Worm (Caenorhabditis elegans): ENCODE results near the gene ZC155.4.
"Not testable (repeated sequence)": the region's sequence is repeated elsewhere in the genome, so short reads cannot be mapped to it uniquely, and the experiment has no call there.

The ZC155.4 gene

DNA sequence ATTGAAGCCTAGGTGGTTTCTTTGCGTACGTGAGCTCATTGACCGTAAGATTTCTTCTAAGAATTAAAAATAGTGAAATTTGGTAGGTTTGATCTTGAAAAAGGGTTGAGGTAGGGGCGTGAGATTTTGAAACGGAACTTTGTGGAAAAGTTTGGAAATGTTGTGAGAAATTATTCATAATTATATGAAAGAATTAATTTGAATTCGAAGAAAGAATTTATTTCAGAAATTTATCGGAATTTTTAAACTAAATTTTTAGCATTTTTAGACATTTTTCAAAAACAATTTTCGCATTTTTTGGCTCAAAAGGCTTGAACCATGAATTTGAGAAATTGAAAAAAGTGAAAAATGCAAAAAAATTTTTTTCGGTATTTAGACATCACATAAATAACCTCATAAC is 1.1 kb downstream of the ZC155.4 start:
- TF ChIP-seq ZK546.5 (tag; optimal IDR thresholded peaks at IDR 0.05) (no peak), unc-62 (GFP tag; optimal IDR thresholded peaks at IDR 0.05 in 1 of 2) (peak in 1 of 2 experiments; percentile 90), unc-62 (tag; optimal IDR thresholded peaks at IDR 0.05) (no peak)

DNA sequence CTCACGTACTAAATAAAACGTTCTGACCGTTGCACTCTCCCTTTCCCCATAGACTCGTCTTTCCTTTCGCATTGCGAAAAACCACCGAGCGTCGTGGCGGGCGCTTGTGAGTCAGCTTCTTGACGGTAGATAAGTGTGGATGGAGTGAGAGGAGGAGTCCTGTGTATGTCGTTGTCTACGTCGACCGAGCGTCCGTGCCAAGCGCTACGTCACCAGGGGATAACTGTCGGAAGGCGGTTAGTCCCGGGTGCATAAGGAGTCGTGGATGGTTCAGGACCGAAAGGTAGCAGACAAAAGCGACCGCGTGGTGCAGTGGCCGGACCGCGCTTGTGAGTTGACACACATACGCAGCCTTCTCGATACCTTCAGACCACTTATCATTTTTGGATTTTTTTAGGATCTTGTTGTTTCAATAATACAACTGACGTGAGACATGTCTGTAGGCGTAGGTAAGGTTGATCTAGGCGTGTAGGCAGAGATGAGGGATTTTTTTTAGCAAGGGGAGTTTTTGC is 4.1 kb downstream of the ZC155.4 start:
- 0 out of 2 replicates have a peak, but pooled peaks have one; percentile 68 for TF ChIP-seq zip-11 (GFP tag; IDR thresholded peaks at IDR 0.05)
- 0 out of 2 replicates have a peak, but pooled peaks have one; percentile 61 for TF ChIP-seq F26F4.8 (GFP tag; conservative IDR thresholded peaks at IDR 0.05)
- TF ChIP-seq daf-16 (GFP tag; optimal IDR thresholded peaks at IDR 0.05): peak; percentile 57 to 83
- not testable (repeated sequence) for TF ChIP-seq daf-16, pha-4 (tag; optimal IDR thresholded peaks at IDR 0.05)
- peak; percentile 86 for TF ChIP-seq mxl-3 (GFP tag; optimal IDR thresholded peaks at IDR 0.05)
- 0 out of 2 replicates have a peak, but pooled peaks have one; percentile 8 for TF ChIP-seq dmd-9 (GFP tag; IDR thresholded peaks at IDR 0.05)
- peak; percentile 47; the same call in 1 of the 2 replicates for TF ChIP-seq ZK337.2 (GFP tag; IDR thresholded peaks at IDR 0.05)
- TF ChIP-seq duxl-1 (tag; optimal IDR thresholded peaks at IDR 0.05; ENCODE audit: poor library complexity): peak; percentile 51
- 0 out of 2 replicates have a peak, but pooled peaks have one; percentile 49 for TF ChIP-seq D1046.2 (GFP tag; IDR thresholded peaks at IDR 0.05)
- TF ChIP-seq ceh-44 (GFP tag; IDR thresholded peaks at IDR 0.05): peak; percentile 6; the same call in 1 of the 2 replicates
- TF ChIP-seq pha-4 (GFP tag; IDR thresholded peaks at IDR 0.05): peak; percentile 82
- TF ChIP-seq set-16 (GFP tag; IDR thresholded peaks at IDR 0.05): peak; percentile 85
- TF ChIP-seq T20F7.1 (GFP tag; optimal IDR thresholded peaks at IDR 0.05): peak; percentile 52
- TF ChIP-seq gei-8 (GFP tag; optimal IDR thresholded peaks at IDR 0.05): peak; percentile 37
- TF ChIP-seq dve-1 (tag; optimal IDR thresholded peaks at IDR 0.05; ENCODE audit: insufficient read depth): peak; percentile 70
- peak; percentile 84 for TF ChIP-seq ctbp-1 (GFP tag; IDR thresholded peaks at IDR 0.05)
- peak; percentile 76 for TF ChIP-seq mep-1 (tag; optimal IDR thresholded peaks at IDR 0.05)
- TF ChIP-seq lin-29 (GFP tag; IDR thresholded peaks at IDR 0.05): peak; percentile 53; the same call in 1 of the 2 replicates
- TF ChIP-seq php-3 (GFP tag; IDR thresholded peaks at IDR 0.05): peak; percentile 76
- TF ChIP-seq nhr-6 (tag; optimal IDR thresholded peaks at IDR 0.05): peak; percentile 29
- TF ChIP-seq lir-3 (tag; optimal IDR thresholded peaks at IDR 0.05): peak; percentile 43
- TF ChIP-seq nhr-48 (tag; optimal IDR thresholded peaks at IDR 0.05): peak; percentile 77
- peak; percentile 68 for TF ChIP-seq dmd-8 (GFP tag; IDR thresholded peaks at IDR 0.05)
- peak in 1 of 2 experiments; percentile 26; a peak in 1 of 4 replicates for TF ChIP-seq madf-5 (GFP tag; IDR thresholded peaks at IDR 0.05)
- TF ChIP-seq zip-2 (tag; optimal IDR thresholded peaks at IDR 0.05): peak; percentile 52
- peak; percentile 64 for TF ChIP-seq madf-9 (GFP tag; conservative IDR thresholded peaks at IDR 0.05)
- TF ChIP-seq nhr-41 (GFP tag; IDR thresholded peaks at IDR 0.05): peak; percentile 71
- peak; percentile 78 for TF ChIP-seq spr-1 (tag; optimal IDR thresholded peaks at IDR 0.05)
- peak; percentile 78; the same call in 1 of the 2 replicates for TF ChIP-seq ceh-20 (GFP tag; IDR thresholded peaks at IDR 0.05)
- peak; percentile 53; the same call in 1 of the 2 replicates for TF ChIP-seq zfp-3 (GFP tag; conservative IDR thresholded peaks at IDR 0.05)
- peak; percentile 73; the same call in 1 of the 2 replicates for TF ChIP-seq tra-1 (GFP tag; IDR thresholded peaks at IDR 0.05)
- TF ChIP-seq dpl-1 (GFP tag; optimal IDR thresholded peaks at IDR 0.05): peak; percentile 41
- TF ChIP-seq lin-1 (GFP tag; IDR thresholded peaks at IDR 0.05): peak; percentile 73
- peak; percentile 57; the same call in 1 of the 2 replicates for TF ChIP-seq lim-7 (GFP tag; IDR thresholded peaks at IDR 0.05)
- TF ChIP-seq nhr-77 (tag; optimal IDR thresholded peaks at IDR 0.05): peak; percentile 27
- 0 out of 2 replicates have a peak, but pooled peaks have one; percentile 18 for TF ChIP-seq mxl-2 (GFP tag; conservative IDR thresholded peaks at IDR 0.05)
- TF ChIP-seq hlh-30 (tag; optimal IDR thresholded peaks at IDR 0.05; ENCODE audit: insufficient read depth): peak; percentile 56
- peak; percentile 14 for TF ChIP-seq aha-1 (tag)
- peak; percentile 81; the same call in 1 of the 2 replicates for TF ChIP-seq hmg-1.1 (GFP tag; IDR thresholded peaks at IDR 0.05)
- peak; percentile 23 for TF ChIP-seq mes-2 (tag; optimal IDR thresholded peaks at IDR 0.05; ENCODE audit: poor library complexity, severe bottlenecking)
- peak; percentile 70 for TF ChIP-seq lin-13 (GFP tag; optimal IDR thresholded peaks at IDR 0.05)
- peak; percentile 75 for TF ChIP-seq vab-7 (GFP tag; IDR thresholded peaks at IDR 0.05)
- TF ChIP-seq dmd-6 (GFP tag; IDR thresholded peaks at IDR 0.05): peak; percentile 74
- TF ChIP-seq lin-38 (GFP tag; IDR thresholded peaks at IDR 0.05): peak; percentile 80
